Worm (Caenorhabditis elegans): Measurements from ENCODE around the gene snu-66.

DNA sequence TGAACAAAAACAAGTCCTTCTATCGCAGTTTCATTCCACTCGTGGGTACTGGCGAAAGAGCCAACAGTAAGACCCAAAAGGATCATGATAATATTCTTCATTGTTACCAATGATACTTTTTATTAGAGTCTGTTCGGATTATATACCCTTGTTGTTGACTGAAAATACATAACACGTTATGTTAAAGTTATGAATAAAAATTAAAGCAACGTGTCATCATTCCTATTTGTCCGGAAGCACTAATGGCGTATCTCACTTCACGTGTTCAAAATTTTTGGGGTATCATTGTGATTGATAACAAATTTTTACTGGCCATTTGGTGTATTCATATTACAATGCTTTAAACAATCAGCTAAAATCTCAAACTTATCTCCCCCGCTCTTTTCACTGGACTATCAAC lies 26.0 kb upstream of the snu-66 start, which contains the start of gene scl-26:
- TF ChIP-seq ces-1 (GFP tag; optimal IDR thresholded peaks at IDR 0.05) (no peak), tbx-8 (GFP tag; optimal IDR thresholded peaks at IDR 0.05) (no peak), unc-62 (GFP tag; optimal IDR thresholded peaks at IDR 0.05) (no peak), ztf-11 (tag; optimal IDR thresholded peaks at IDR 0.05) (no peak), nhr-237 (tag; optimal IDR thresholded peaks at IDR 0.05) (no peak), snpc-4 (tag; optimal IDR thresholded peaks at IDR 0.05) (no peak), elt-1 (tag; optimal IDR thresholded peaks at IDR 0.05; ENCODE audit: borderline replicate concordance, insufficient read depth) (no peak), unc-120 (tag; optimal IDR thresholded peaks at IDR 0.05; ENCODE audit: poor library complexity, severe bottlenecking) (no peak), blmp-1 (tag; optimal IDR thresholded peaks at IDR 0.05) (no peak), lin-13 (tag; optimal IDR thresholded peaks at IDR 0.05) (no peak)

Measured in whole organism, mixed stage, embryonic.